Fruit fly (Drosophila melanogaster) whole organism, embryonic: ENCODE data around the gene CG31268.
A peak's percentile ranks its signal among the peaks of the same experiment; 100 is the strongest.

Experiments
- Blimp-1 ChIP-seq: fragments of 200-800 bp; sonication (Bioruptor generic); optimal IDR thresholded peaks from 3 replicates; lab custom pipeline; 2018; ENCODE audit warnings: missing biosample characterization, missing genetic modification characterization, mild to moderate bottlenecking, moderate library complexity, missing genetic modification reagents
- CG10209 ChIP-seq: fragments of 200-800 bp; sonication (Bioruptor generic); optimal IDR thresholded peaks from 3 replicates; lab custom pipeline; 2017; ENCODE audit warnings: missing biosample characterization, mild to moderate bottlenecking, missing genetic modification characterization, missing genetic modification reagents
- CG10321 ChIP-seq: fragments of 200-800 bp; sonication (Bioruptor generic); IDR thresholded peaks from 2 replicates; pipeline ENCODE4 v1.3.6; 2022; ENCODE audit warnings: missing biosample characterization, missing genetic modification characterization
- CG11504 ChIP-seq: fragments of 200-800 bp; sonication (Bioruptor generic); optimal IDR thresholded peaks from 3 replicates; lab custom pipeline; 2019; ENCODE audit warnings: missing biosample characterization, mild to moderate bottlenecking, missing genetic modification characterization, moderate library complexity
- CG1233 ChIP-seq: fragments of 200-800 bp; sonication (Bioruptor generic); optimal IDR thresholded peaks from 4 replicates; lab custom pipeline; 2018; ENCODE audit warnings: missing biosample characterization, mild to moderate bottlenecking, missing genetic modification characterization
- CG12391 ChIP-seq: fragments of 200-800 bp; sonication (Bioruptor generic); optimal IDR thresholded peaks from 3 replicates; lab custom pipeline; 2018; ENCODE audit warnings: missing biosample characterization, mild to moderate bottlenecking, missing genetic modification characterization, moderate library complexity
- CG13775 ChIP-seq: fragments of 200-800 bp; sonication (Bioruptor generic); optimal IDR thresholded peaks from 3 replicates; lab custom pipeline; 2017; ENCODE audit warnings: missing biosample characterization, mild to moderate bottlenecking, missing genetic modification characterization
- CG14710 ChIP-seq: fragments of 200-800 bp; sonication (Bioruptor generic); optimal IDR thresholded peaks from 3 replicates; lab custom pipeline; 2019; ENCODE audit warnings: missing biosample characterization, mild to moderate bottlenecking, missing genetic modification characterization, moderate library complexity
- CG15696 ChIP-seq: fragments of 200-800 bp; sonication (Bioruptor generic); optimal IDR thresholded peaks from 2 replicates; lab custom pipeline; 2019; ENCODE audit warnings: missing biosample characterization, mild to moderate bottlenecking, missing genetic modification characterization, moderate library complexity
- CG16779 ChIP-seq: fragments of 200-800 bp; sonication (Bioruptor generic); IDR thresholded peaks from 2 replicates; pipeline ENCODE4 v1.3.6; 2022; ENCODE audit warnings: missing biosample characterization, missing genetic modification characterization
- CG16815 ChIP-seq: fragments of 200-800 bp; sonication (Bioruptor generic); optimal IDR thresholded peaks from 3 replicates; lab custom pipeline; 2017; ENCODE audit warnings: missing biosample characterization, mild to moderate bottlenecking, missing genetic modification characterization
- CG17359 ChIP-seq: fragments of 200-800 bp; sonication (Bioruptor generic); optimal IDR thresholded peaks from 3 replicates; lab custom pipeline; 2018; ENCODE audit warnings: missing biosample characterization, mild to moderate bottlenecking, missing genetic modification characterization, moderate library complexity
- CG17385 ChIP-seq: fragments of 200-800 bp; sonication (Bioruptor generic); optimal IDR thresholded peaks from 3 replicates; lab custom pipeline; 2018; ENCODE audit warnings: missing biosample characterization, mild to moderate bottlenecking, missing genetic modification characterization
- CG30020 ChIP-seq: fragments of 200-800 bp; optimal IDR thresholded peaks from 2 replicates; lab custom pipeline; 2019; ENCODE audit warnings: missing biosample characterization, mild to moderate bottlenecking, missing genetic modification characterization, moderate library complexity
- CG4707 ChIP-seq: fragments of 200-800 bp; sonication (Bioruptor generic); optimal IDR thresholded peaks from 2 replicates; lab custom pipeline; 2018; ENCODE audit warnings: missing biosample characterization, mild to moderate bottlenecking, missing genetic modification characterization, moderate library complexity
- CG4730 ChIP-seq: fragments of 200-800 bp; sonication (Bioruptor generic); IDR thresholded peaks from 2 replicates; pipeline ENCODE4 v1.3.6; 2022; ENCODE audit warnings: missing biosample characterization, missing genetic modification characterization
- CG5245 ChIP-seq: fragments of 200-800 bp; sonication (Bioruptor generic); optimal IDR thresholded peaks from 3 replicates; lab custom pipeline; 2016; ENCODE audit warnings: missing biosample characterization, missing genetic modification characterization
- CG5953 ChIP-seq: fragments of 200-800 bp; sonication (Bioruptor generic); IDR thresholded peaks from 2 replicates; pipeline ENCODE4 v1.3.6; 2022; ENCODE audit warnings: missing biosample characterization, missing genetic modification characterization
- CG6175 ChIP-seq: fragments of 200-800 bp; sonication (Bioruptor generic); IDR thresholded peaks from 3 replicates; pipeline ENCODE4 v1.3.6; 2022; ENCODE audit warnings: missing biosample characterization, missing genetic modification characterization
- CG7556 ChIP-seq: fragments of 200-800 bp; sonication (Bioruptor generic); optimal IDR thresholded peaks from 2 replicates; lab custom pipeline; 2017; ENCODE audit warnings: missing biosample characterization, mild to moderate bottlenecking, missing genetic modification characterization
- CG8359 ChIP-seq: fragments of 200-800 bp; sonication (Bioruptor generic); optimal IDR thresholded peaks from 2 replicates; lab custom pipeline; 2017; ENCODE audit warnings: missing biosample characterization, mild to moderate bottlenecking, missing genetic modification characterization, borderline replicate concordance
- CG8924 ChIP-seq: fragments of 200-800 bp; optimal IDR thresholded peaks from 3 replicates; lab custom pipeline; 2019; ENCODE audit warnings: missing biosample characterization, mild to moderate bottlenecking, missing genetic modification characterization, moderate library complexity
- D19A ChIP-seq: fragments of 200-800 bp; optimal IDR thresholded peaks from 3 replicates; lab custom pipeline; 2019; ENCODE audit warnings: missing biosample characterization, mild to moderate bottlenecking, missing genetic modification characterization, moderate library complexity
- Dll ChIP-seq: fragments of 200-800 bp; sonication (Bioruptor generic); IDR thresholded peaks from 4 replicates; pipeline ENCODE4 v1.3.6; 2022; ENCODE audit warnings: missing biosample characterization, missing genetic modification characterization; ENCODE audit not compliant: partially characterized antibody
- ERR ChIP-seq: fragments of 200-800 bp; sonication (Bioruptor generic); optimal IDR thresholded peaks from 2 replicates; lab custom pipeline; 2016; ENCODE audit warnings: missing biosample characterization, missing genetic modification characterization
- Eip74EF ChIP-seq, 2 experiments: fragments of 200-800 bp in 1 of 2; fragments of >200 bp in 1 of 2; sonication (Bioruptor generic) in 1 of 2; optimal IDR thresholded peaks; 2 replicates each; lab custom pipeline; 2017 to 2019; ENCODE audit warnings: missing biosample characterization in 2 of 2, missing genetic modification characterization in 2 of 2, mild to moderate bottlenecking in 1 of 2, moderate library complexity in 1 of 2
- Kr ChIP-seq: fragments of 200-800 bp; sonication (Bioruptor generic); optimal IDR thresholded peaks from 2 replicates; lab custom pipeline; 2017; ENCODE audit warnings: missing biosample characterization, mild to moderate bottlenecking, missing genetic modification characterization
- Spps ChIP-seq: fragments of 200-800 bp; sonication (Bioruptor generic); optimal IDR thresholded peaks from 2 replicates; lab custom pipeline; 2018; ENCODE audit warnings: missing biosample characterization, mild to moderate bottlenecking, missing genetic modification characterization
- Stat92E ChIP-seq, 3 experiments: fragments of >200 bp in 2 of 3; fragments of 200-800 bp in 1 of 3; sonication (Bioruptor generic) in 1 of 3; optimal IDR thresholded peaks; 2 replicates each; lab custom pipeline; 2017 to 2019; ENCODE audit warnings: missing biosample characterization in 3 of 3, missing genetic modification characterization in 3 of 3, mild to moderate bottlenecking in 1 of 3, moderate library complexity in 1 of 3
- Vsx1 ChIP-seq: fragments of 200-800 bp; sonication (Bioruptor generic); optimal IDR thresholded peaks from 2 replicates; lab custom pipeline; 2017; ENCODE audit warnings: missing biosample characterization, mild to moderate bottlenecking, missing genetic modification characterization, missing genetic modification reagents
- YL-1 ChIP-seq: fragments of 200-800 bp; sonication (Bioruptor generic); optimal IDR thresholded peaks from 3 replicates; lab custom pipeline; 2017; ENCODE audit warnings: missing biosample characterization, mild to moderate bottlenecking, missing genetic modification characterization
- gsb-n ChIP-seq: fragments of 200-800 bp; sonication (Bioruptor generic); optimal IDR thresholded peaks from 3 replicates; lab custom pipeline; 2018; ENCODE audit warnings: missing biosample characterization, mild to moderate bottlenecking, missing genetic modification characterization
- kah ChIP-seq: fragments of 200-800 bp; sonication (Bioruptor generic); optimal IDR thresholded peaks from 2 replicates; lab custom pipeline; 2018; ENCODE audit warnings: missing biosample characterization, mild to moderate bottlenecking, missing genetic modification characterization
- lmd ChIP-seq: fragments of 200-800 bp; sonication (Bioruptor generic); IDR thresholded peaks from 2 replicates; pipeline ENCODE4 v1.3.6; 2022; ENCODE audit warnings: missing biosample characterization, missing genetic modification characterization
- nmo ChIP-seq: fragments of 200-800 bp; sonication (Bioruptor generic); optimal IDR thresholded peaks from 2 replicates; lab custom pipeline; 2018; ENCODE audit warnings: missing biosample characterization, mild to moderate bottlenecking, missing genetic modification characterization, moderate library complexity
- nom ChIP-seq: fragments of 200-800 bp; sonication (Bioruptor generic); optimal IDR thresholded peaks from 2 replicates; lab custom pipeline; 2017; ENCODE audit warnings: missing biosample characterization, missing genetic modification characterization, mild to moderate bottlenecking, moderate library complexity, missing genetic modification reagents
- odd ChIP-seq: fragments of 200-800 bp; sonication (Bioruptor generic); optimal IDR thresholded peaks from 2 replicates; lab custom pipeline; 2017; ENCODE audit warnings: missing biosample characterization, mild to moderate bottlenecking, missing genetic modification characterization
- onecut ChIP-seq: fragments of 200-800 bp; sonication (Bioruptor generic); IDR thresholded peaks from 2 replicates; pipeline ENCODE4 v1.3.6; 2022; ENCODE audit warnings: missing biosample characterization, missing genetic modification characterization
- prd ChIP-seq, 3 experiments: fragments of >200 bp in 2 of 3; fragments of 200-800 bp in 1 of 3; sonication (Bioruptor generic) in 1 of 3; optimal IDR thresholded peaks in 2 of 3; IDR thresholded peaks in 1 of 3; 2 replicates in 2 of 3; 3 replicates in 1 of 3; pipeline versions ENCODE4 v1.3.6 to Lab custom; 2017 to 2022; ENCODE audit warnings: missing biosample characterization in 1 of 3, missing genetic modification characterization in 1 of 3
- sim ChIP-seq: fragments of 200-800 bp; sonication (Bioruptor generic); IDR thresholded peaks from 2 replicates; pipeline ENCODE4 v1.3.6; 2022; ENCODE audit warnings: missing biosample characterization, missing genetic modification characterization
- sima ChIP-seq: fragments of 200-800 bp; sonication (Bioruptor generic); optimal IDR thresholded peaks from 2 replicates; lab custom pipeline; 2016; ENCODE audit warnings: missing biosample characterization, missing genetic modification characterization
- tio ChIP-seq: fragments of 200-800 bp; sonication (Bioruptor generic); optimal IDR thresholded peaks from 2 replicates; lab custom pipeline; 2017; ENCODE audit warnings: missing biosample characterization, missing genetic modification characterization, inconsistent platforms
- trem ChIP-seq: fragments of 200-800 bp; optimal IDR thresholded peaks from 3 replicates; lab custom pipeline; 2019; ENCODE audit warnings: missing biosample characterization, mild to moderate bottlenecking, missing genetic modification characterization, moderate library complexity
- tup ChIP-seq: fragments of 200-800 bp; sonication (Bioruptor generic); optimal IDR thresholded peaks from 2 replicates; lab custom pipeline; 2016; ENCODE audit warnings: missing biosample characterization, mild to moderate bottlenecking, missing genetic modification characterization, moderate library complexity
- zen ChIP-seq: fragments of 200-800 bp; sonication (Bioruptor generic); optimal IDR thresholded peaks from 3 replicates; lab custom pipeline; 2018; ENCODE audit warnings: missing biosample characterization, mild to moderate bottlenecking, missing genetic modification characterization, moderate library complexity
- zf30C ChIP-seq: fragments of 200-800 bp; sonication (Bioruptor generic); optimal IDR thresholded peaks from 3 replicates; lab custom pipeline; 2018; ENCODE audit warnings: missing biosample characterization, mild to moderate bottlenecking, missing genetic modification characterization

Gene CG31268

DNA sequence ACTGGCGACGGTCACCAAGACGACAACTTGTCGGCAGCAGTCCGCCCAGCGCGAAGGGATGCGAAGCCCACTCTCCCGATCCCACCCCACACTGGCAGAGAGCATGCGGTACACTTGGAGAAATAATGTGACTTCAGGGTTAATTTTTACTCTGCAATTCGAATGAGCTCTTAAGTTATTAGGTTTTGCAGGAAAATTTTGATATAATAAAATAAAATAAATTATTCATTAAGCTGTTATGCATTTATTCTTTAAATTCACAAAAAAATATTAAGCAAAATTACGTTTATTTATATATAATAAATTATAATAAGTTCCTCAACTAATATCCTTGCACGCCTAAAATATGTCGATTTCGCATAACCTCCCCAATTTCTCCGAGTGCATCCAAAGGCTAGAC lies 17.3 kb downstream of the CG31268 start (continued):
- TF ChIP-seq CG1233 (GFP tag; lab: Kevin White, UChicago) (no peak), prd (optimal IDR thresholded peaks at IDR 0.05; lab: Kevin White, UChicago) (no peak), prd (GFP tag; IDR thresholded peaks at IDR 0.05; lab: Robert Waterston, UW) (peak; percentile 51; the same call in 2 of the 3 replicates), CG13775 (peak; percentile 31), CG17385 (GFP tag; lab: Kevin White, UChicago) (peak; percentile 25), CG17359 (tag; lab: Kevin White, UChicago) (peak; percentile 7), sima (no peak), CG16815 (peak; percentile 31), nmo (peak; percentile 52), tup (GFP tag; lab: Kevin White, UChicago) (no peak), CG16779 (no peak), Eip74EF (GFP tag; optimal IDR thresholded peaks at IDR 0.05; lab: Kevin White, UChicago) (no peak), kah (GFP tag; lab: Kevin White, UChicago) (no peak), Blimp-1 (no peak), sim (GFP tag; lab: Robert Waterston, UW) (no peak), CG5953 (GFP tag; lab: Robert Waterston, UW) (0 out of 2 replicates have a peak, but pooled peaks have one; percentile 11), YL-1 (GFP tag; lab: Kevin White, UChicago) (no peak), CG8924 (tag; lab: Kevin White, UChicago) (peak; percentile 13), D19A (tag; lab: Kevin White, UChicago) (peak; percentile 8), CG10321 (GFP tag; lab: Robert Waterston, UW) (no peak), Vsx1 (GFP tag; lab: Kevin White, UChicago) (no peak), CG8359 (no peak), CG4707 (GFP tag; lab: Kevin White, UChicago) (no peak)

DNA sequence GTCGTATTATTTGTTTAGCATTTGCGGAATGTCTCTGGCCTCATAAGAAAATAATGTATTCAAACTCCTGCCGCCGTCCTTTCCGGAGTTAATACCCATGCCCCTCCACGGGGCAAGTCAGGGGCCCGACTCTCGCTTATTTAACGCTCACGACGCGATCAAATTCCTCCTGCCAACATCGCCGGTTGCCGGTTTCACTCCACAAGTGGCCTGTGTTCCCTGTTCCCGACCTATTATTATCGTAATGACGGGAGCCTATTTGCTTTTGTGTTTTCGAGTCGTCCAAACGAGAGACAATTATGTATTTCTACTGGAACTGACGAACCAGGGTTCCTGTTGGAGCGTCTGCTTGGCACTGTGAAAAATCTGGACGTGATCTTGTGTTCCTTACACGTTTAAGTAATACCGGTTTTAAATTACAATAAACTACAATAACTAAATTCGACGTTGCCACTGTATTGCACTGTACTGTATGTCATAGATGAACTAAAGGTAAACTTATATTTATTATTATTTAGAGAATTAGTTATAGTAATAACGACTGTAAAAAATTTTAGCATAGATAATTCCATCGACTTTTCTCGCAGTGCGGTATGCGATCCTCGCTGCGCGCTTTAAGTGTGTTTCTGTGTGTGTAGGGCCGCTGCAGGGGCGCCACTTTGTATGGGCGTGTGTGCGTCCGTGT lies 21.0 kb downstream of the CG31268 start:
- TF ChIP-seq ERR (GFP tag; lab: Kevin White, UChicago): no peak
- TF ChIP-seq CG5245 (GFP tag; lab: Kevin White, UChicago): peak; percentile 28
- peak; percentile 11 for TF ChIP-seq odd (GFP tag; lab: Kevin White, UChicago)
- TF ChIP-seq lmd (GFP tag; lab: Robert Waterston, UW): peak; percentile 13; the same call in 1 of the 2 replicates
- TF ChIP-seq tio (GFP tag; lab: Kevin White, UChicago): peak; percentile 36
- peak; percentile 79 for TF ChIP-seq kah (GFP tag; lab: Kevin White, UChicago)
- TF ChIP-seq prd (optimal IDR thresholded peaks at IDR 0.05; lab: Kevin White, UChicago): no peak
- peak; percentile 75 for TF ChIP-seq prd (GFP tag; IDR thresholded peaks at IDR 0.05; lab: Robert Waterston, UW)
- TF ChIP-seq Kr: peak; percentile 5
- peak; percentile 73 for TF ChIP-seq CG12391 (tag; lab: Kevin White, UChicago)
- TF ChIP-seq Dll (GFP tag; lab: Robert Waterston, UW): no peak
- peak; percentile 60 for TF ChIP-seq gsb-n (tag; lab: Kevin White, UChicago)
- peak; percentile 18; the same call in 1 of the 2 replicates for TF ChIP-seq onecut
- TF ChIP-seq Stat92E (GFP tag; optimal IDR thresholded peaks at IDR 0.05; lab: Kevin White, UChicago): no peak
- no peak for TF ChIP-seq CG6175 (GFP tag; lab: Robert Waterston, UW)
- no peak for TF ChIP-seq CG17359 (tag; lab: Kevin White, UChicago)
- TF ChIP-seq CG15696 (tag; lab: Kevin White, UChicago): peak; percentile 95
- TF ChIP-seq nom: peak; percentile 76
- no peak for TF ChIP-seq CG30020 (tag; lab: Kevin White, UChicago)
- peak; percentile 16 for TF ChIP-seq CG11504
- peak; percentile 38 for TF ChIP-seq CG7556
- TF ChIP-seq Spps: peak; percentile 36
- TF ChIP-seq CG10209: peak; percentile 49
- 0 out of 2 replicates have a peak, but pooled peaks have one; percentile 24 for TF ChIP-seq CG4730 (GFP tag; lab: Robert Waterston, UW)
- peak; percentile 52 for TF ChIP-seq trem (tag; lab: Kevin White, UChicago)
- TF ChIP-seq CG17385 (GFP tag; lab: Kevin White, UChicago): peak; percentile 2
- peak; percentile 99 for TF ChIP-seq zf30C (GFP tag; lab: Kevin White, UChicago)
- peak; percentile 72 for TF ChIP-seq zen (tag; lab: Kevin White, UChicago)
- TF ChIP-seq CG14710 (tag; lab: Kevin White, UChicago): peak; percentile 79
